Worm (Caenorhabditis elegans) whole organism, early embryonic: ENCODE results near the gene Y57G11C.52.

Experiments used
- B0310.2 ChIP-seq: sonication (generic microtip); optimal IDR thresholded peaks from 2 replicates; lab custom pipeline; 2016; ENCODE audit warnings: mild to moderate bottlenecking, missing genetic modification characterization, missing compliant biosample characterization
- F13C5.2 ChIP-seq: sonication (generic microtip); optimal IDR thresholded peaks from 2 replicates; lab custom pipeline; 2017; ENCODE audit warnings: mild to moderate bottlenecking, missing genetic modification characterization, inconsistent platforms, missing compliant biosample characterization
- aly-1 ChIP-seq: sonication (generic microtip); optimal IDR thresholded peaks from 2 replicates; lab custom pipeline; 2016; ENCODE audit warnings: missing genetic modification characterization, missing compliant biosample characterization
- ama-1 ChIP-seq: fragments of 150-350 bp; optimal IDR thresholded peaks from 2 replicates; lab custom pipeline; 2014
- ceh-13 ChIP-seq: fragments of 200-800 bp; sonication (Bioruptor generic); optimal IDR thresholded peaks from 2 replicates; lab custom pipeline; 2018; ENCODE audit warnings: mild to moderate bottlenecking, missing genetic modification characterization, missing compliant biosample characterization
- ceh-36 ChIP-seq: sonication (generic microtip); optimal IDR thresholded peaks from 2 replicates; lab custom pipeline; 2016; ENCODE audit warnings: missing genetic modification characterization, inconsistent platforms, missing compliant biosample characterization
- ets-7 ChIP-seq: sonication (generic microtip); optimal IDR thresholded peaks from 2 replicates; lab custom pipeline; 2016; ENCODE audit warnings: missing genotype, missing genetic modification characterization, missing compliant biosample characterization
- flt-1 ChIP-seq: fragments of 200-800 bp; sonication (Bioruptor generic); IDR thresholded peaks from 2 replicates; pipeline ENCODE4 v1.3.6; 2022; ENCODE audit warnings: missing genetic modification characterization, missing compliant biosample characterization
- hmbx-1 ChIP-seq: sonication (generic microtip); optimal IDR thresholded peaks from 2 replicates; lab custom pipeline; 2016; ENCODE audit warnings: mild to moderate bottlenecking, missing genetic modification characterization, missing compliant biosample characterization
- hmg-4 ChIP-seq: fragments of 200-800 bp; sonication (Bioruptor generic); optimal IDR thresholded peaks from 2 replicates; lab custom pipeline; 2018; ENCODE audit warnings: mild to moderate bottlenecking, missing genetic modification characterization, missing compliant biosample characterization
- hnd-1 ChIP-seq: sonication (generic microtip); optimal IDR thresholded peaks from 2 replicates; lab custom pipeline; 2016; ENCODE audit warnings: missing genetic modification characterization, missing compliant biosample characterization
- pes-1 ChIP-seq: fragments of 200-800 bp; sonication (Bioruptor generic); IDR thresholded peaks from 2 replicates; pipeline ENCODE4 v1.3.6; 2022; ENCODE audit warnings: missing genetic modification reagents, missing genetic modification characterization, missing compliant biosample characterization
- scrt-1 ChIP-seq: fragments of 200-800 bp; sonication (Bioruptor generic); IDR thresholded peaks from 2 replicates; pipeline ENCODE4 v1.3.6; 2022; ENCODE audit warnings: missing genetic modification characterization, missing compliant biosample characterization
- sea-1 ChIP-seq: fragments of 200-800 bp; sonication (Bioruptor generic); conservative IDR thresholded peaks from 2 replicates; pipeline ENCODE4 v1.3.6; 2022; ENCODE audit warnings: missing genetic modification characterization, missing compliant biosample characterization
- tbx-11 ChIP-seq: fragments of 200-800 bp; sonication (Bioruptor generic); IDR thresholded peaks from 2 replicates; pipeline ENCODE4 v1.3.6; 2022; ENCODE audit warnings: missing genetic modification characterization, missing compliant biosample characterization
- tbx-37 ChIP-seq: fragments of 200-800 bp; sonication (Bioruptor generic); conservative IDR thresholded peaks from 2 replicates; pipeline ENCODE4 v1.3.6; 2022; ENCODE audit warnings: missing genetic modification reagents, missing genetic modification characterization, missing compliant biosample characterization
- tra-4 ChIP-seq: sonication (generic microtip); optimal IDR thresholded peaks from 2 replicates; lab custom pipeline; 2017; ENCODE audit warnings: missing genetic modification characterization, missing compliant biosample characterization

Gene Y57G11C.52

ce11 chrIV:14891996-14892395 is 38.2 kb downstream of the Y57G11C.52 start:
- TF ChIP-seq flt-1 (GFP tag; lab: Robert Waterston, UW): no peak
- TF ChIP-seq ceh-36 (tag; lab: Kevin White, UChicago): no peak
- TF ChIP-seq hmg-4: no peak
- no peak for TF ChIP-seq hmbx-1 (tag; lab: Kevin White, UChicago)
- TF ChIP-seq aly-1 (tag; lab: Kevin White, UChicago): no peak
- TF ChIP-seq tra-4 (tag; lab: Kevin White, UChicago): no peak
- no peak for TF ChIP-seq tbx-11
- TF ChIP-seq ets-7 (tag; lab: Kevin White, UChicago): no peak
- TF ChIP-seq sea-1 (GFP tag; lab: Robert Waterston, UW): no peak
- no peak for TF ChIP-seq pes-1 (GFP tag; lab: Robert Waterston, UW)

- TF ChIP-seq sea-1 (GFP tag; lab: Robert Waterston, UW) (no peak), B0310.2 (no peak), tbx-11 (no peak), ama-1 (no peak), ets-7 (tag; lab: Kevin White, UChicago) (no peak), aly-1 (tag; lab: Kevin White, UChicago) (no peak), ceh-13 (GFP tag; lab: Kevin White, UChicago) (no peak), hmbx-1 (tag; lab: Kevin White, UChicago) (no peak), ceh-36 (tag; lab: Kevin White, UChicago) (no peak), flt-1 (GFP tag; lab: Robert Waterston, UW) (no peak), tra-4 (tag; lab: Kevin White, UChicago) (no peak), tbx-37 (no peak), hnd-1 (tag; lab: Kevin White, UChicago) (no peak), scrt-1 (no peak), hmg-4 (no peak), F13C5.2 (tag; lab: Kevin White, UChicago) (no peak), pes-1 (GFP tag; lab: Robert Waterston, UW) (no peak)
These were observed 40.5 kb downstream of the Y57G11C.52 start for ce11 chrIV:14894339-14894738.

ce11 chrIV:14903188-14903587 is 49.4 kb downstream of the Y57G11C.52 start:
- TF ChIP-seq flt-1 (GFP tag; lab: Robert Waterston, UW) (no peak), hnd-1 (tag; lab: Kevin White, UChicago) (no peak), tbx-11 (no peak), scrt-1 (no peak), hmbx-1 (tag; lab: Kevin White, UChicago) (no peak), ama-1 (no peak), aly-1 (tag; lab: Kevin White, UChicago) (no peak), pes-1 (GFP tag; lab: Robert Waterston, UW) (no peak), ets-7 (tag; lab: Kevin White, UChicago) (no peak), tra-4 (tag; lab: Kevin White, UChicago) (no peak), B0310.2 (no peak), ceh-36 (tag; lab: Kevin White, UChicago) (no peak), sea-1 (GFP tag; lab: Robert Waterston, UW) (no peak), tbx-37 (no peak), ceh-13 (GFP tag; lab: Kevin White, UChicago) (no peak), F13C5.2 (tag; lab: Kevin White, UChicago) (no peak), hmg-4 (no peak)
